Worm (Caenorhabditis elegans) whole organism, young adult: ENCODE data around the gene F44E7.9.
A peak's percentile ranks its signal among the peaks of the same experiment; 100 is the strongest.

Experiments used
- F23B12.7 ChIP-seq: sonication (generic microtip); optimal IDR thresholded peaks from 2 replicates; lab custom pipeline; 2017; ENCODE audit warnings: missing genetic modification characterization, mild to moderate bottlenecking, missing compliant biosample characterization, antibody characterized with exemption, moderate library complexity; ENCODE audit not compliant: insufficient read depth
- ama-1 ChIP-seq, 3 experiments: fragments of 150-350 bp in 1 of 3; sonication (generic microtip) in 2 of 3; optimal IDR thresholded peaks; 2 replicates each; lab custom pipeline; 2014 to 2018; ENCODE audit warnings: missing biosample characterization in 2 of 3, missing genetic modification characterization in 2 of 3, missing genetic modification reagents in 2 of 3
- bed-1 ChIP-seq: fragments of 200-800 bp; sonication (Bioruptor generic); IDR thresholded peaks from 2 replicates; pipeline ENCODE4 v1.3.6; 2022; ENCODE audit warnings: missing genetic modification reagents, missing genetic modification characterization, missing compliant biosample characterization
- lin-26 ChIP-seq: fragments of 200-800 bp; sonication (Bioruptor generic); IDR thresholded peaks from 2 replicates; pipeline ENCODE4 v1.3.6; 2022; ENCODE audit warnings: missing genetic modification reagents, missing genetic modification characterization, missing compliant biosample characterization
- lin-40 ChIP-seq: sonication (generic microtip); optimal IDR thresholded peaks from 2 replicates; lab custom pipeline; 2016; ENCODE audit warnings: missing genetic modification characterization, mild to moderate bottlenecking, missing compliant biosample characterization, missing genotype, missing genetic modification reagents
- rcor-1 ChIP-seq: fragments of 200-800 bp; sonication (Bioruptor generic); IDR thresholded peaks from 2 replicates; pipeline ENCODE4 v1.3.6; 2022; ENCODE audit warnings: missing genetic modification reagents, missing genetic modification characterization, missing compliant biosample characterization
- snpc-4 ChIP-seq, 5 experiments: fragments of 150-350 bp in 1 of 5; sonication (generic microtip) in 4 of 5; optimal IDR thresholded peaks; 2 replicates each; lab custom pipeline; 2014 to 2018; ENCODE audit warnings: missing genetic modification characterization in 5 of 5, missing biosample characterization in 3 of 5, antibody characterized with exemption in 2 of 5, mild to moderate bottlenecking in 2 of 5, missing compliant biosample characterization in 2 of 5, missing genotype in 2 of 5, moderate library complexity in 2 of 5, missing genetic modification reagents in 1 of 5
- tbp1 ChIP-seq: fragments of 200-800 bp; sonication (Bioruptor generic); optimal IDR thresholded peaks from 2 replicates; lab custom pipeline; 2018; ENCODE audit warnings: mild to moderate bottlenecking, missing genetic modification characterization, missing compliant biosample characterization

- TF ChIP-seq rcor-1, result no peak
- TF ChIP-seq snpc-4 (GFP tag; optimal IDR thresholded peaks at IDR 0.05; lab: Kevin White, UChicago), result no peak
- TF ChIP-seq snpc-4 (tag; optimal IDR thresholded peaks at IDR 0.05; lab: Kevin White, UChicago), result no peak
- no peak for TF ChIP-seq lin-26 (GFP tag; lab: Robert Waterston, UW)
- no peak for TF ChIP-seq ama-1 (optimal IDR thresholded peaks at IDR 0.05; lab: Kevin White, UChicago)
- no peak for TF ChIP-seq ama-1 (GFP tag; optimal IDR thresholded peaks at IDR 0.05; lab: Kevin White, UChicago)
- peak; percentile 81 for TF ChIP-seq lin-40 (tag; lab: Kevin White, UChicago)
- no peak for TF ChIP-seq tbp1 (GFP tag; lab: Kevin White, UChicago)
- TF ChIP-seq bed-1 (GFP tag; lab: Robert Waterston, UW), result no peak
- TF ChIP-seq F23B12.7 (tag; lab: Kevin White, UChicago), result no peak
These were observed 27.2 kb upstream of the F44E7.9 start, which contains the start of gene pgph-3 for ce11 chrV:5763787-5764186.
